Fruit fly (Drosophila melanogaster) whole organism, embryonic: ENCODE results near the gene RunxB.

ENCODE experiments used
- Aef1 ChIP-seq: fragments of 200-800 bp; sonication (Bioruptor generic); IDR thresholded peaks from 3 replicates; pipeline ENCODE4 v1.3.6; 2022; ENCODE audit warnings: missing biosample characterization, missing genetic modification characterization
- Bdp1 ChIP-seq: fragments of 200-800 bp; sonication (Bioruptor generic); optimal IDR thresholded peaks from 3 replicates; lab custom pipeline; 2016; ENCODE audit warnings: missing biosample characterization, missing genetic modification characterization
- C15 ChIP-seq: fragments of 200-800 bp; sonication (Bioruptor generic); IDR thresholded peaks from 3 replicates; pipeline ENCODE4 v1.3.6; 2022; ENCODE audit warnings: missing biosample characterization, missing genetic modification characterization
- CG11504 ChIP-seq: fragments of 200-800 bp; sonication (Bioruptor generic); optimal IDR thresholded peaks from 3 replicates; lab custom pipeline; 2019; ENCODE audit warnings: missing biosample characterization, mild to moderate bottlenecking, missing genetic modification characterization, moderate library complexity
- CG12071 ChIP-seq: fragments of 200-800 bp; sonication (Bioruptor generic); optimal IDR thresholded peaks from 3 replicates; lab custom pipeline; 2018; ENCODE audit warnings: missing biosample characterization, mild to moderate bottlenecking, missing genetic modification characterization
- CG15601 ChIP-seq: fragments of 200-800 bp; sonication (Bioruptor generic); optimal IDR thresholded peaks from 3 replicates; lab custom pipeline; 2019; ENCODE audit warnings: missing biosample characterization, mild to moderate bottlenecking, missing genetic modification characterization, moderate library complexity
- CG1603 ChIP-seq: fragments of 200-800 bp; sonication (Bioruptor generic); optimal IDR thresholded peaks from 2 replicates; lab custom pipeline; 2019; ENCODE audit warnings: missing biosample characterization, mild to moderate bottlenecking, missing genetic modification characterization, moderate library complexity
- CG16863 ChIP-seq: fragments of 200-800 bp; sonication (Bioruptor generic); optimal IDR thresholded peaks from 3 replicates; lab custom pipeline; 2016; ENCODE audit warnings: missing biosample characterization, missing genetic modification characterization
- CG17361 ChIP-seq: fragments of 200-800 bp; sonication (Bioruptor generic); IDR thresholded peaks from 3 replicates; pipeline ENCODE4 v1.3.6; 2022; ENCODE audit warnings: missing biosample characterization, missing genetic modification characterization
- CG17829 ChIP-seq: fragments of 200-800 bp; optimal IDR thresholded peaks from 2 replicates; lab custom pipeline; 2019; ENCODE audit warnings: missing biosample characterization, mild to moderate bottlenecking, missing genetic modification characterization, moderate library complexity
- CG18011 ChIP-seq: fragments of 200-800 bp; sonication (Bioruptor generic); optimal IDR thresholded peaks from 2 replicates; lab custom pipeline; 2017; ENCODE audit warnings: missing biosample characterization, missing genetic modification characterization, mild to moderate bottlenecking, moderate library complexity, missing genotype
- CG2202 ChIP-seq: fragments of 200-800 bp; sonication (Bioruptor generic); optimal IDR thresholded peaks from 2 replicates; lab custom pipeline; 2018; ENCODE audit warnings: missing biosample characterization, mild to moderate bottlenecking, missing genetic modification characterization
- CG2678 ChIP-seq: fragments of 200-800 bp; sonication (Bioruptor generic); optimal IDR thresholded peaks from 3 replicates; lab custom pipeline; 2019; ENCODE audit warnings: missing biosample characterization, mild to moderate bottlenecking, missing genetic modification characterization, moderate library complexity
- CG3163 ChIP-seq: fragments of 200-800 bp; sonication (Bioruptor generic); optimal IDR thresholded peaks from 3 replicates; lab custom pipeline; 2016; ENCODE audit warnings: missing biosample characterization, missing genetic modification characterization
- CG32767 ChIP-seq: fragments of 200-800 bp; sonication (Bioruptor generic); IDR thresholded peaks from 2 replicates; pipeline ENCODE4 v1.3.6; 2022; ENCODE audit warnings: missing biosample characterization, missing genetic modification characterization
- CG33557 ChIP-seq: fragments of 200-800 bp; sonication (Bioruptor generic); optimal IDR thresholded peaks from 2 replicates; lab custom pipeline; 2019; ENCODE audit warnings: missing biosample characterization, mild to moderate bottlenecking, missing genetic modification characterization, moderate library complexity
- CG34422 ChIP-seq: fragments of 200-800 bp; sonication (Bioruptor generic); IDR thresholded peaks from 3 replicates; pipeline ENCODE4 v1.3.6; 2022; ENCODE audit warnings: missing biosample characterization, missing genetic modification characterization
- CG4360 ChIP-seq: fragments of 200-800 bp; sonication (Bioruptor generic); IDR thresholded peaks from 2 replicates; pipeline ENCODE4 v1.3.6; 2022; ENCODE audit warnings: missing biosample characterization, missing genetic modification characterization
- CG4707 ChIP-seq: fragments of 200-800 bp; sonication (Bioruptor generic); optimal IDR thresholded peaks from 2 replicates; lab custom pipeline; 2018; ENCODE audit warnings: missing biosample characterization, mild to moderate bottlenecking, missing genetic modification characterization, moderate library complexity
- CG5180 ChIP-seq: fragments of 200-800 bp; sonication (Bioruptor generic); optimal IDR thresholded peaks from 3 replicates; lab custom pipeline; 2017; ENCODE audit warnings: missing biosample characterization, missing genetic modification characterization, mild to moderate bottlenecking, moderate library complexity, missing genetic modification reagents
- CG6791 ChIP-seq: fragments of 200-800 bp; sonication (Bioruptor generic); IDR thresholded peaks from 3 replicates; pipeline ENCODE4 v1.3.6; 2022; ENCODE audit warnings: missing biosample characterization, missing genetic modification characterization; ENCODE audit not compliant: partially characterized antibody
- CG6854 ChIP-seq: fragments of 200-800 bp; sonication (Bioruptor generic); optimal IDR thresholded peaks from 3 replicates; lab custom pipeline; 2017; ENCODE audit warnings: missing biosample characterization, mild to moderate bottlenecking, missing genetic modification characterization
- CG8924 ChIP-seq: fragments of 200-800 bp; optimal IDR thresholded peaks from 3 replicates; lab custom pipeline; 2019; ENCODE audit warnings: missing biosample characterization, mild to moderate bottlenecking, missing genetic modification characterization, moderate library complexity
- CG9727 ChIP-seq: fragments of 200-800 bp; sonication (Bioruptor generic); optimal IDR thresholded peaks from 3 replicates; lab custom pipeline; 2017; ENCODE audit warnings: missing biosample characterization, mild to moderate bottlenecking, missing genetic modification characterization
- CG9797 ChIP-seq: fragments of 200-800 bp; sonication (Bioruptor generic); optimal IDR thresholded peaks from 3 replicates; lab custom pipeline; 2018; ENCODE audit warnings: missing biosample characterization, mild to moderate bottlenecking, missing genetic modification characterization
- D19B ChIP-seq: fragments of 200-800 bp; sonication (Bioruptor generic); optimal IDR thresholded peaks from 2 replicates; lab custom pipeline; 2017; ENCODE audit warnings: missing biosample characterization, mild to moderate bottlenecking, missing genetic modification characterization
- E2f1 ChIP-seq: fragments of 200-800 bp; sonication (Bioruptor generic); IDR thresholded peaks from 2 replicates; pipeline ENCODE4 v1.3.6; 2022; ENCODE audit warnings: missing biosample characterization, missing genetic modification characterization
- E2f2 ChIP-seq: fragments of 200-800 bp; sonication (Bioruptor generic); IDR thresholded peaks from 2 replicates; pipeline ENCODE4 v1.3.6; 2022; ENCODE audit warnings: missing biosample characterization, missing genetic modification characterization
- Fer2 ChIP-seq: fragments of 200-800 bp; sonication (Bioruptor generic); optimal IDR thresholded peaks from 2 replicates; lab custom pipeline; 2018; ENCODE audit warnings: missing biosample characterization, mild to moderate bottlenecking, missing genetic modification characterization, moderate library complexity
- Hey ChIP-seq: fragments of 200-800 bp; sonication (Bioruptor generic); optimal IDR thresholded peaks from 3 replicates; lab custom pipeline; 2018; ENCODE audit warnings: missing biosample characterization, mild to moderate bottlenecking, missing genetic modification characterization
- MBD-R2 ChIP-seq: fragments of 200-800 bp; sonication (Bioruptor generic); IDR thresholded peaks from 2 replicates; pipeline ENCODE4 v1.3.6; 2022; ENCODE audit warnings: missing biosample characterization, missing genetic modification characterization
- TFAM ChIP-seq: fragments of 200-800 bp; sonication (Bioruptor generic); optimal IDR thresholded peaks from 2 replicates; lab custom pipeline; 2017; ENCODE audit warnings: missing biosample characterization, missing genetic modification characterization, inconsistent platforms
- Taf1 ChIP-seq: fragments of 200-800 bp; sonication (Bioruptor generic); IDR thresholded peaks from 2 replicates; pipeline ENCODE4 v1.3.6; 2022; ENCODE audit warnings: missing biosample characterization, missing genetic modification characterization
- bsh ChIP-seq, 2 experiments: fragments of 200-800 bp; sonication (Bioruptor generic); optimal IDR thresholded peaks; 2 replicates each; lab custom pipeline; 2017 to 2018; ENCODE audit warnings: mild to moderate bottlenecking in 2 of 2, missing biosample characterization in 2 of 2, missing genetic modification characterization in 2 of 2, moderate library complexity in 1 of 2
- ci ChIP-seq: fragments of 200-800 bp; sonication (Bioruptor generic); IDR thresholded peaks from 3 replicates; pipeline ENCODE4 v1.3.6; 2022; ENCODE audit warnings: missing biosample characterization, missing genetic modification characterization
- crp ChIP-seq, 2 experiments: fragments of 200-800 bp; sonication (Bioruptor generic); optimal IDR thresholded peaks; 2 replicates in 1 of 2; 3 replicates in 1 of 2; lab custom pipeline; 2017; ENCODE audit warnings: missing biosample characterization in 2 of 2, missing genetic modification characterization in 2 of 2, mild to moderate bottlenecking in 1 of 2, moderate library complexity in 1 of 2
- esg ChIP-seq: fragments of 200-800 bp; sonication (Bioruptor generic); conservative IDR thresholded peaks from 2 replicates; pipeline ENCODE4 v1.3.6; 2022; ENCODE audit warnings: missing biosample characterization, missing genetic modification characterization
- ftz-f1 ChIP-seq: fragments of 200-800 bp; sonication (Bioruptor generic); optimal IDR thresholded peaks from 2 replicates; lab custom pipeline; 2016; ENCODE audit warnings: missing biosample characterization, missing genetic modification characterization
- gfzf ChIP-seq: fragments of 200-800 bp; sonication (Bioruptor generic); optimal IDR thresholded peaks from 2 replicates; lab custom pipeline; 2016; ENCODE audit warnings: missing biosample characterization, mild to moderate bottlenecking, missing genetic modification characterization, moderate library complexity
- grn ChIP-seq: fragments of 200-800 bp; sonication (Bioruptor generic); optimal IDR thresholded peaks from 3 replicates; lab custom pipeline; 2017; ENCODE audit warnings: missing biosample characterization, missing genetic modification characterization
- jigr1 ChIP-seq: fragments of 200-800 bp; sonication (Bioruptor generic); IDR thresholded peaks from 3 replicates; pipeline ENCODE4 v1.3.6; 2022; ENCODE audit warnings: missing biosample characterization, missing genetic modification characterization
- jing ChIP-seq: fragments of 200-800 bp; sonication (Bioruptor generic); optimal IDR thresholded peaks from 2 replicates; lab custom pipeline; 2018; ENCODE audit warnings: missing biosample characterization, mild to moderate bottlenecking, missing genetic modification characterization
- kni ChIP-seq: fragments of 200-800 bp; sonication (Bioruptor generic); optimal IDR thresholded peaks from 3 replicates; lab custom pipeline; 2017; ENCODE audit warnings: mild to moderate bottlenecking, missing biosample characterization, missing genetic modification reagents, missing genetic modification characterization
- luna ChIP-seq: fragments of 200-800 bp; sonication (Bioruptor generic); optimal IDR thresholded peaks from 2 replicates; lab custom pipeline; 2016; ENCODE audit warnings: missing biosample characterization, missing genetic modification characterization
- phol ChIP-seq: fragments of 200-800 bp; sonication (Bioruptor generic); optimal IDR thresholded peaks from 3 replicates; lab custom pipeline; 2018; ENCODE audit warnings: missing biosample characterization, mild to moderate bottlenecking, missing genetic modification characterization, moderate library complexity
- ro ChIP-seq: fragments of 200-800 bp; sonication (Bioruptor generic); IDR thresholded peaks from 2 replicates; pipeline ENCODE4 v1.3.6; 2022; ENCODE audit warnings: missing biosample characterization, missing genetic modification characterization
- slbo ChIP-seq: fragments of 200-800 bp; sonication (Bioruptor generic); IDR thresholded peaks from 2 replicates; pipeline ENCODE4 v1.3.6; 2022; ENCODE audit warnings: missing biosample characterization, missing genetic modification characterization
- ssp ChIP-seq: fragments of 200-800 bp; sonication (Bioruptor generic); IDR thresholded peaks from 2 replicates; pipeline ENCODE4 v1.3.6; 2022; ENCODE audit warnings: missing biosample characterization, missing genetic modification characterization
- sug ChIP-seq: fragments of 200-800 bp; optimal IDR thresholded peaks from 2 replicates; lab custom pipeline; 2019; ENCODE audit warnings: missing biosample characterization, mild to moderate bottlenecking, missing genetic modification characterization, moderate library complexity
- tio ChIP-seq: fragments of 200-800 bp; sonication (Bioruptor generic); optimal IDR thresholded peaks from 2 replicates; lab custom pipeline; 2017; ENCODE audit warnings: missing biosample characterization, missing genetic modification characterization, inconsistent platforms

The RunxB gene

DNA sequence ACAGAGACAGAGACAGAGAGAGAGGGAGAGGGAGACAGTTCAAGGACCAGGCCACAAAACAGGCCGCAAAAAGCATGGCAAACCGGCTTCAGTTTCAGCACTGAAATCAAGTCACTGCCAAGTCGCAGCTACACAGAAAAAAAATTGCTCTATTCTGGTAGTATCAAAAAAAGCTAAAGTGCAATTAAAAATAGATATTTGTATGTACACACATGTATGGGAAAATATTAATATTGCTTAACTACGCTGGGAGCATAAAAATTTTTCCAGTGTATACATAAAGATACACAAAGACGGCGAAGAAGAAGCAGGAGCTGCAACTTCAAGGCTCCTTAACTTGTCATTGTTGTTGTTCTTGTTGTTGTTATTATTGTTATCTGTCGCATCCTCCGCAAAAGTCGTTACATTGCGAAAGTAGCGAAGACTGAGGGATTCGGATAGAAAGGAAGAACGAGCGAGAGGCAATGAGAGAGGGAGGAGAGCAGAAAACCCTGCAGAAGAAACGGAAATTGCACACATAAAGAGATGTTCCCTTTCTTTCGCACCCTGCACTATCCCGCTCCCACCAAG, 37.2 kb upstream of the RunxB start:
- no peak for TF ChIP-seq TFAM (GFP tag; lab: Kevin White, UChicago)
- TF ChIP-seq CG2202 (tag; lab: Kevin White, UChicago), result no peak
- TF ChIP-seq MBD-R2 (GFP tag; lab: Robert Waterston, UW), result no peak
- no peak for TF ChIP-seq CG16863 (GFP tag; lab: Kevin White, UChicago)
- TF ChIP-seq CG11504, result peak; percentile 24
- TF ChIP-seq Hey (tag; lab: Kevin White, UChicago), result no peak
- no peak for TF ChIP-seq jigr1
- no peak for TF ChIP-seq CG8924 (tag; lab: Kevin White, UChicago)
- peak; percentile 41; the same call in 2 of the 3 replicates for TF ChIP-seq Aef1 (GFP tag; lab: Robert Waterston, UW)
- TF ChIP-seq C15, result no peak
- TF ChIP-seq CG9797, result no peak
- 0 out of 3 replicates have a peak, but pooled peaks have one; percentile 47 for TF ChIP-seq ci
- 0 out of 3 replicates have a peak, but pooled peaks have one; percentile 32 for TF ChIP-seq CG34422 (GFP tag; lab: Robert Waterston, UW)
- peak; percentile 21; the same call in 1 of the 2 replicates for TF ChIP-seq esg (GFP tag; lab: Robert Waterston, UW)
- TF ChIP-seq ftz-f1 (GFP tag; lab: Kevin White, UChicago), result no peak
- no peak for TF ChIP-seq CG17829 (tag; lab: Kevin White, UChicago)
- TF ChIP-seq ssp, result no peak
- TF ChIP-seq ro (GFP tag; lab: Robert Waterston, UW), result no peak
- TF ChIP-seq CG6791 (GFP tag; lab: Robert Waterston, UW), result no peak
- no peak for TF ChIP-seq luna
- no peak for TF ChIP-seq CG4360 (GFP tag; lab: Robert Waterston, UW)
- no peak for TF ChIP-seq CG15601
- TF ChIP-seq jing (GFP tag; lab: Kevin White, UChicago), result no peak
- TF ChIP-seq phol (tag; lab: Kevin White, UChicago), result no peak
- TF ChIP-seq CG18011 (GFP tag; lab: Kevin White, UChicago), result no peak
- no peak for TF ChIP-seq CG32767
- no peak for TF ChIP-seq crp (GFP tag; optimal IDR thresholded peaks at IDR 0.05; lab: Kevin White, UChicago)
- TF ChIP-seq CG6854 (GFP tag; lab: Kevin White, UChicago), result no peak
- no peak for TF ChIP-seq E2f1 (GFP tag; lab: Robert Waterston, UW)
- 0 out of 3 replicates have a peak, but pooled peaks have one; percentile 35 for TF ChIP-seq CG17361 (GFP tag; lab: Robert Waterston, UW)
- no peak for TF ChIP-seq sug (tag; lab: Kevin White, UChicago)
- no peak for TF ChIP-seq CG5180
- TF ChIP-seq Fer2 (tag; lab: Kevin White, UChicago), result no peak
- TF ChIP-seq CG2678, result peak; percentile 23
- TF ChIP-seq bsh (GFP tag; optimal IDR thresholded peaks at IDR 0.05; lab: Kevin White, UChicago), result peak; percentile 61 to 77
- TF ChIP-seq kni, result no peak
- TF ChIP-seq Taf1 (GFP tag; lab: Robert Waterston, UW), result no peak
- no peak for TF ChIP-seq E2f2 (GFP tag; lab: Robert Waterston, UW)
- peak; percentile 25 for TF ChIP-seq CG9727 (GFP tag; lab: Kevin White, UChicago)
- no peak for TF ChIP-seq CG33557 (GFP tag; lab: Kevin White, UChicago)
- TF ChIP-seq grn, result no peak
- TF ChIP-seq CG4707 (GFP tag; lab: Kevin White, UChicago), result no peak
- TF ChIP-seq slbo (GFP tag; lab: Robert Waterston, UW), result peak; percentile 72
- no peak for TF ChIP-seq D19B
- peak; percentile 34 for TF ChIP-seq CG1603
- no peak for TF ChIP-seq CG12071
- TF ChIP-seq CG3163 (GFP tag; lab: Kevin White, UChicago), result no peak
- no peak for TF ChIP-seq Bdp1 (GFP tag; lab: Kevin White, UChicago)
- peak; percentile 11 for TF ChIP-seq tio
- TF ChIP-seq gfzf (GFP tag; lab: Kevin White, UChicago), result no peak
